Worm (Caenorhabditis elegans): ENCODE results near the gene C06A12.19.

The C06A12.19 gene

ce11 chrIV:17474047-17474446, 34.1 kb upstream of the C06A12.19 start (continued):
- TF ChIP-seq ceh-20 (GFP tag; IDR thresholded peaks at IDR 0.05) (no peak), Y48G9A.11 (GFP tag; IDR thresholded peaks at IDR 0.05) (no peak), mdt-29 (GFP tag; IDR thresholded peaks at IDR 0.05) (0 out of 2 replicates have a peak, but pooled peaks have one; percentile 18), zip-2 (tag; optimal IDR thresholded peaks at IDR 0.05) (no peak), mes-2 (tag; optimal IDR thresholded peaks at IDR 0.05; ENCODE audit: poor library complexity, severe bottlenecking) (no peak), mxl-3 (GFP tag; optimal IDR thresholded peaks at IDR 0.05) (no peak), lin-39 (tag; optimal IDR thresholded peaks at IDR 0.05) (no peak), lsy-2 (tag; optimal IDR thresholded peaks at IDR 0.05) (no peak), ces-1 (GFP tag; optimal IDR thresholded peaks at IDR 0.05) (no peak), lin-13 (GFP tag; optimal IDR thresholded peaks at IDR 0.05) (no peak), nhr-42 (GFP tag; IDR thresholded peaks at IDR 0.05) (no peak), fos-1 (tag; optimal IDR thresholded peaks at IDR 0.05) (no peak), saeg-2 (GFP tag; IDR thresholded peaks at IDR 0.05) (no peak), zip-11 (GFP tag; IDR thresholded peaks at IDR 0.05) (no peak), duxl-1 (tag; optimal IDR thresholded peaks at IDR 0.05; ENCODE audit: poor library complexity) (no peak), dmd-9 (GFP tag; IDR thresholded peaks at IDR 0.05) (no peak)

ce11 chrIV:17473034-17473433, 33.1 kb upstream of the C06A12.19 start, which contains the start of gene gba-3:
Gene gba-3, plus strand, starts transcription at chrIV:17473334.
- TF ChIP-seq daf-8 (GFP tag; IDR thresholded peaks at IDR 0.05), result no peak
- TF ChIP-seq unc-62 (GFP tag; optimal IDR thresholded peaks at IDR 0.05 in 1 of 2), result no peak
- no peak for TF ChIP-seq unc-62 (tag; optimal IDR thresholded peaks at IDR 0.05)
- no peak for TF ChIP-seq lin-15B (tag; optimal IDR thresholded peaks at IDR 0.05)
- TF ChIP-seq zip-2 (tag; optimal IDR thresholded peaks at IDR 0.05), result no peak
- no peak for TF ChIP-seq ZK337.2 (GFP tag; IDR thresholded peaks at IDR 0.05)

ce11 chrIV:17471870-17472459, 32.1 kb upstream of the C06A12.19 start, which contains the start of gene epic-1:
Gene epic-1, minus strand, starts transcription at chrIV:17471920.
- no peak for TF ChIP-seq ZK546.5 (tag; optimal IDR thresholded peaks at IDR 0.05)
- TF ChIP-seq zfp-2 (tag; optimal IDR thresholded peaks at IDR 0.05), result no peak
- TF ChIP-seq nhr-102 (tag; optimal IDR thresholded peaks at IDR 0.05), result no peak
- no peak for TF ChIP-seq Y75B8A.6 (GFP tag; IDR thresholded peaks at IDR 0.05)
- TF ChIP-seq F49E8.2 (tag; optimal IDR thresholded peaks at IDR 0.05; ENCODE audit: borderline replicate concordance), result no peak
- TF ChIP-seq nhr-11 (tag; optimal IDR thresholded peaks at IDR 0.05), result no peak
- TF ChIP-seq T26A8.4 (GFP tag; IDR thresholded peaks at IDR 0.05), result no peak
- TF ChIP-seq aha-1 (tag), result peak; percentile 55
- peak; percentile 33 for TF ChIP-seq mep-1 (tag; optimal IDR thresholded peaks at IDR 0.05)
- TF ChIP-seq set-16 (GFP tag; IDR thresholded peaks at IDR 0.05), result no peak
- TF ChIP-seq zag-1 (tag; optimal IDR thresholded peaks at IDR 0.05), result no peak
- TF ChIP-seq daf-8 (GFP tag; IDR thresholded peaks at IDR 0.05), result no peak
- no peak for TF ChIP-seq unc-62 (GFP tag; optimal IDR thresholded peaks at IDR 0.05 in 1 of 2)
- TF ChIP-seq unc-62 (tag; optimal IDR thresholded peaks at IDR 0.05), result no peak
- no peak for TF ChIP-seq ceh-20 (GFP tag; IDR thresholded peaks at IDR 0.05)
- TF ChIP-seq lin-38 (GFP tag; IDR thresholded peaks at IDR 0.05), result no peak
- TF ChIP-seq Y105C5A.15 (GFP tag; IDR thresholded peaks at IDR 0.05), result no peak
- no peak for TF ChIP-seq R02D3.7 (tag; optimal IDR thresholded peaks at IDR 0.05)
- no peak for TF ChIP-seq nhr-10 (tag; optimal IDR thresholded peaks at IDR 0.05)
- TF ChIP-seq ztf-7 (tag; optimal IDR thresholded peaks at IDR 0.05), result no peak
- TF ChIP-seq nhr-28 (tag; optimal IDR thresholded peaks at IDR 0.05), result peak; percentile 31
- TF ChIP-seq ceh-32 (tag; optimal IDR thresholded peaks at IDR 0.05; ENCODE audit: poor library complexity), result no peak
- no peak for TF ChIP-seq egl-27 (tag; optimal IDR thresholded peaks at IDR 0.05)
- no peak for TF ChIP-seq madf-5 (GFP tag; IDR thresholded peaks at IDR 0.05)
- no peak for TF ChIP-seq mxl-3 (GFP tag; optimal IDR thresholded peaks at IDR 0.05)
- no peak for TF ChIP-seq lsy-2 (tag; optimal IDR thresholded peaks at IDR 0.05)
- peak; percentile 64 for TF ChIP-seq nhr-25 (tag; optimal IDR thresholded peaks at IDR 0.05; ENCODE audit: borderline replicate concordance, insufficient read depth)
- TF ChIP-seq sdz-12 (GFP tag; optimal IDR thresholded peaks at IDR 0.05), result no peak
- TF ChIP-seq madf-9 (GFP tag; conservative IDR thresholded peaks at IDR 0.05), result no peak
- TF ChIP-seq ces-1 (GFP tag; optimal IDR thresholded peaks at IDR 0.05), result no peak
- no peak for TF ChIP-seq lin-15B (tag; optimal IDR thresholded peaks at IDR 0.05)
- no peak for TF ChIP-seq ctbp-1 (GFP tag; IDR thresholded peaks at IDR 0.05)
- peak in 1 of 2 experiments; percentile 14 for TF ChIP-seq mdl-1 (tag; optimal IDR thresholded peaks at IDR 0.05)
- no peak for TF ChIP-seq nhr-237 (tag; optimal IDR thresholded peaks at IDR 0.05)

All from whole organism, L4 larva.